Worm (Caenorhabditis elegans) whole organism, young adult: Measurements from ENCODE around the gene C05D12.3.

Source experiments
- B0035.1 ChIP-seq: sonication (generic microtip); optimal IDR thresholded peaks from 2 replicates; lab custom pipeline; 2016; ENCODE audit warnings: missing genetic modification characterization, mild to moderate bottlenecking, missing compliant biosample characterization, missing genotype, missing genetic modification reagents
- attf-6 ChIP-seq: fragments of 200-800 bp; sonication (Bioruptor generic); IDR thresholded peaks from 2 replicates; pipeline ENCODE4 v1.3.6; 2022; ENCODE audit warnings: missing genetic modification reagents, missing genetic modification characterization, missing compliant biosample characterization
- die-1 ChIP-seq: sonication (generic microtip); optimal IDR thresholded peaks from 2 replicates; lab custom pipeline; 2016; ENCODE audit warnings: missing genotype, mild to moderate bottlenecking, missing genetic modification characterization, missing compliant biosample characterization
- efl-1 ChIP-seq: fragments of 150-350 bp; optimal IDR thresholded peaks from 2 replicates; lab custom pipeline; 2014; ENCODE audit warnings: missing biosample characterization, missing genetic modification reagents, missing genetic modification characterization
- lin-40 ChIP-seq: sonication (generic microtip); optimal IDR thresholded peaks from 2 replicates; lab custom pipeline; 2016; ENCODE audit warnings: missing genetic modification characterization, mild to moderate bottlenecking, missing compliant biosample characterization, missing genotype, missing genetic modification reagents
- madf-6 ChIP-seq: fragments of 200-800 bp; sonication (Bioruptor generic); IDR thresholded peaks from 2 replicates; pipeline ENCODE4 v1.3.6; 2022; ENCODE audit warnings: missing genetic modification reagents, missing genetic modification characterization, missing compliant biosample characterization
- nhr-80 ChIP-seq: sonication (generic microtip); optimal IDR thresholded peaks from 2 replicates; lab custom pipeline; 2016; ENCODE audit warnings: missing genetic modification characterization, missing compliant biosample characterization
- sdz-38 ChIP-seq: sonication (generic microtip); optimal IDR thresholded peaks from 2 replicates; lab custom pipeline; 2016; ENCODE audit warnings: missing genotype, missing genetic modification characterization, missing compliant biosample characterization
- sea-2 ChIP-seq: fragments of 200-800 bp; sonication (Bioruptor generic); IDR thresholded peaks from 2 replicates; pipeline ENCODE4 v1.3.6; 2022; ENCODE audit warnings: missing genetic modification characterization, missing compliant biosample characterization
- snpc-4 ChIP-seq, 5 experiments: fragments of 150-350 bp in 1 of 5; sonication (generic microtip) in 4 of 5; optimal IDR thresholded peaks; 2 replicates each; lab custom pipeline; 2014 to 2018; ENCODE audit warnings: missing genetic modification characterization in 5 of 5, missing biosample characterization in 3 of 5, antibody characterized with exemption in 2 of 5, mild to moderate bottlenecking in 2 of 5, missing compliant biosample characterization in 2 of 5, missing genotype in 2 of 5, moderate library complexity in 2 of 5, missing genetic modification reagents in 1 of 5
- somi-1 ChIP-seq: fragments of 200-800 bp; sonication (Bioruptor generic); optimal IDR thresholded peaks from 2 replicates; lab custom pipeline; 2018; ENCODE audit warnings: mild to moderate bottlenecking, missing genetic modification characterization, missing compliant biosample characterization
- unc-130 ChIP-seq: sonication (generic microtip); optimal IDR thresholded peaks from 2 replicates; lab custom pipeline; 2016; ENCODE audit warnings: missing genetic modification reagents, missing genetic modification characterization, missing compliant biosample characterization
- ztf-3 ChIP-seq: fragments of 200-800 bp; sonication (Bioruptor generic); optimal IDR thresholded peaks from 2 replicates; lab custom pipeline; 2018; ENCODE audit warnings: mild to moderate bottlenecking, missing genetic modification characterization, missing compliant biosample characterization

DNA sequence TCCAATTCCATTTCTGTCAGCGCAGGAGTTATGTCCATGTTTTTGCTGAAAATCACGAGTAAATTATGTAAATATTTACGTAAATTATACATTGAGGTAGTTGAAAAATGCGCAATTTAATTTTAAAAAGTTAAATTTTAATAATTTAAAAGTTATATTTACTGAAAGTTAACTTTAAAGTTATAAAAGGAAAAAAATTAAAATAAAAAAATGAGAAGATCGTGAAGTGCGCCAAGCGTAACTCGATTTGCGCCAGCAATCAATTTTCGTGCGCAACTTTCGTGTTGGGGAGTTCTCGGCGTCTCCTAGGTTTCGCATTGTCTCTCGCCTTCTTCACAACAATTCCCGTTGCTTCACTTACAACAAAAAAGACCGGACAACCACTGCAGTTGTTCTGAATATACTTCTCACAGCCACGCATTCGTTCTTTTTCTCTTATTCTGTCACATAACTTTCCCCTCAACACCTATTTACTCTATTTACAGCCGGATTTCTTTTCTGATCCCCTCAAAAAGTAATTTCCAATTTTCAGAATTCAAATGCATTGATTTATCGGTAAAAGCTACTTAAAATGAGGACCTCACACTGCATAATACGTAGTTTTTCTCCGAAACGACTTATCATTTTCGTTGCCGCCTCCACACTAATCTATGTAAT, 48.6 kb downstream of the C05D12.3 start, which contains the start of the genes metl-1 and W02B12.11:
- TF ChIP-seq nhr-80 (peak; percentile 55), attf-6 (GFP tag; lab: Robert Waterston, UW) (no peak), somi-1 (peak; percentile 50), madf-6 (GFP tag; lab: Robert Waterston, UW) (peak; percentile 91), ztf-3 (GFP tag; lab: Kevin White, UChicago) (no peak), unc-130 (peak; percentile 8), B0035.1 (peak; percentile 9), sea-2 (GFP tag; lab: Robert Waterston, UW) (no peak), sdz-38 (tag; lab: Kevin White, UChicago) (no peak), snpc-4 (GFP tag; optimal IDR thresholded peaks at IDR 0.05; lab: Kevin White, UChicago) (peak; percentile 16), snpc-4 (tag; optimal IDR thresholded peaks at IDR 0.05; lab: Kevin White, UChicago) (peak; percentile 61 to 77 (median 70)), lin-40 (peak; percentile 88), die-1 (tag; lab: Kevin White, UChicago) (peak; percentile 33), efl-1 (GFP tag; lab: Kevin White, UChicago) (no peak)
